Worm (Caenorhabditis elegans): ENCODE results near the gene ndua-12.

- TF ChIP-seq ceh-43 (GFP tag; optimal IDR thresholded peaks at IDR 0.05): no peak
- no peak for TF ChIP-seq elt-3 (tag; optimal IDR thresholded peaks at IDR 0.05)
- no peak for TF ChIP-seq nhr-76 (tag; optimal IDR thresholded peaks at IDR 0.05)
- TF ChIP-seq mep-1 (tag; optimal IDR thresholded peaks at IDR 0.05): no peak
- no peak for TF ChIP-seq snpc-4 (tag; optimal IDR thresholded peaks at IDR 0.05)
- no peak for TF ChIP-seq unc-62 (GFP tag; optimal IDR thresholded peaks at IDR 0.05)
- no peak for TF ChIP-seq nhr-237 (tag; optimal IDR thresholded peaks at IDR 0.05)
- TF ChIP-seq blmp-1 (tag; optimal IDR thresholded peaks at IDR 0.05): no peak
- no peak for TF ChIP-seq unc-39 (tag; optimal IDR thresholded peaks at IDR 0.05)
Observed at ce11 chrIV:2758079-2758478, 38.4 kb upstream of the ndua-12 start.

Measured in whole organism, mixed stage, embryonic.